Fruit fly (Drosophila melanogaster): Measurements from ENCODE around the gene CG44325.
"Not testable (repeated sequence)": the region's sequence is repeated elsewhere in the genome, so short reads cannot be mapped to it uniquely, and the experiment has no call there.

DNA sequence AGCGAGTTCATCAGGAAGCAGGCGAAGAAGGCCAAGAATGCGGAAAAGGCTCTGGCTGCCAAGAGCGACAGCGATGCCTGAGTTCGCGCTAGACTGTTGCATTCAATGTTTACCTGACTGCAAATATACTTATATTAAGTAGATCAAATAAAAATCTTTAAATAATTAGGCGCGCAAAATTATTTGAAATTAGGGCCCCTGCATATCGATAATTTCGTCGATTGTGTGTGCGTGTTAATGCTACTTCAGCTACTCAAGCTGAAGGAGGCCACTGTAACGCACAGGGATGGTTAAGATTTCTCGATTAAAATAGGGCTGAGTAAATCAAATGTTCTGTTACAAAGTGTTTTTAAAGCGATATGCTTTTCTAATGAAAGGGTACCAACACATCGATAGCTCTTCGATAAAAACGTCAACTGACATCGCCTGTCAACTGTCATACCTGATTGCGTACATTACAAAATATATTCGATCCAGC, 8.4 kb upstream of the CG44325 start, which contains the start of gene CG32706:
- not testable (repeated sequence) for TF ChIP-seq usp, woc, lola, br, sage, h (GFP tag; optimal IDR thresholded peaks at IDR 0.05)
